Fruit fly (Drosophila melanogaster) whole organism, prepupa: Measurements from ENCODE around the gene CG32071.
A peak's percentile ranks its signal among the peaks of the same experiment; 100 is the strongest.

Experiments
- CG11294 ChIP-seq: fragments of 200-800 bp; sonication (Bioruptor generic); IDR thresholded peaks from 2 replicates; pipeline ENCODE4 v1.3.6; 2022; ENCODE audit warnings: missing biosample characterization, missing genetic modification characterization
- CG16779 ChIP-seq: fragments of 200-800 bp; sonication (Bioruptor generic); optimal IDR thresholded peaks from 3 replicates; lab custom pipeline; 2017; ENCODE audit warnings: missing biosample characterization, mild to moderate bottlenecking, missing genetic modification characterization
- CG3919 ChIP-seq: fragments of 200-800 bp; sonication (Bioruptor generic); optimal IDR thresholded peaks from 3 replicates; lab custom pipeline; 2016; ENCODE audit warnings: missing biosample characterization, missing genetic modification characterization
- CG6276 ChIP-seq: fragments of 200-800 bp; sonication (Bioruptor generic); optimal IDR thresholded peaks from 2 replicates; lab custom pipeline; 2017; ENCODE audit warnings: missing biosample characterization, mild to moderate bottlenecking, missing genetic modification characterization
- CG6854 ChIP-seq: fragments of 200-800 bp; sonication (Bioruptor generic); optimal IDR thresholded peaks from 2 replicates; lab custom pipeline; 2017; ENCODE audit warnings: missing biosample characterization, mild to moderate bottlenecking, missing genetic modification characterization
- Eip78C ChIP-seq: fragments of 200-800 bp; sonication (Bioruptor generic); peaks from one replicate; lab custom pipeline; 2016; ENCODE audit warnings: missing biosample characterization, missing genetic modification characterization
- Lpt ChIP-seq: fragments of 200-800 bp; sonication (Bioruptor generic); optimal IDR thresholded peaks from 3 replicates; lab custom pipeline; 2016; ENCODE audit warnings: missing biosample characterization, missing genetic modification characterization
- Sox102F ChIP-seq: fragments of 200-800 bp; sonication (Bioruptor generic); optimal IDR thresholded peaks from 2 replicates; lab custom pipeline; 2016; ENCODE audit warnings: missing biosample characterization, mild to moderate bottlenecking, missing genetic modification characterization
- Sox15 ChIP-seq: fragments of 200-800 bp; sonication (Bioruptor generic); optimal IDR thresholded peaks from 3 replicates; lab custom pipeline; 2016; ENCODE audit warnings: missing biosample characterization, missing genetic modification characterization
- fkh ChIP-seq: fragments of 200-800 bp; sonication (Bioruptor generic); optimal IDR thresholded peaks from 3 replicates; lab custom pipeline; 2017; ENCODE audit warnings: missing biosample characterization, mild to moderate bottlenecking, missing genetic modification characterization, moderate library complexity
- net ChIP-seq: fragments of 200-800 bp; sonication (Bioruptor generic); optimal IDR thresholded peaks from 3 replicates; lab custom pipeline; 2016; ENCODE audit warnings: missing biosample characterization, missing genetic modification characterization
- ss ChIP-seq, 2 experiments: fragments of 200-800 bp; sonication (Bioruptor generic); optimal IDR thresholded peaks; 2 replicates in 1 of 2; 3 replicates in 1 of 2; lab custom pipeline; 2017 to 2018; ENCODE audit warnings: mild to moderate bottlenecking in 2 of 2, missing biosample characterization in 2 of 2, missing genetic modification characterization in 2 of 2, moderate library complexity in 1 of 2
- topi ChIP-seq: fragments of 200-800 bp; sonication (Bioruptor generic); optimal IDR thresholded peaks from 3 replicates; lab custom pipeline; 2016; ENCODE audit warnings: missing biosample characterization, missing genetic modification characterization

- no peak for TF ChIP-seq CG6854
- peak; percentile 84 for TF ChIP-seq net
- TF ChIP-seq CG3919 (GFP tag; lab: Kevin White, UChicago), result peak; percentile 55
- peak; percentile 75 for TF ChIP-seq topi (GFP tag; lab: Kevin White, UChicago)
- TF ChIP-seq Sox102F (GFP tag; lab: Kevin White, UChicago), result peak; percentile 76
- TF ChIP-seq CG6276 (GFP tag; lab: Kevin White, UChicago), result peak; percentile 74
- peak; percentile 28 to 57 for TF ChIP-seq ss (GFP tag; optimal IDR thresholded peaks at IDR 0.05; lab: Kevin White, UChicago)
- no peak; the same call in 1 of the 2 replicates for TF ChIP-seq CG11294 (GFP tag; lab: Robert Waterston, UW)
- TF ChIP-seq Sox15 (GFP tag; lab: Kevin White, UChicago), result peak; percentile 8
- TF ChIP-seq CG16779, result peak; percentile 3
- TF ChIP-seq fkh (GFP tag; lab: Kevin White, UChicago), result peak; percentile 92
- TF ChIP-seq Lpt (GFP tag; lab: Kevin White, UChicago), result peak; percentile 71
- peak; percentile 92 for TF ChIP-seq Eip78C (GFP tag; lab: Kevin White, UChicago)
Measured at dm6 chr3L:11089805-11090440, 13.8 kb downstream of the CG32071 start.
